Fruit fly (Drosophila melanogaster): Measurements from ENCODE around the gene CG32756.

CG32756 gene

dm6 chrX:5916494-5917309 lies 28.8 kb upstream of the CG32756 start, which contains the start of the genes Shmt and CG3726 (continued):
- TF ChIP-seq Bdp1 (GFP tag; optimal IDR thresholded peaks at IDR 0.05) (no peak), CG4424 (GFP tag; optimal IDR thresholded peaks at IDR 0.05) (no peak), CG1603 (tag; optimal IDR thresholded peaks at IDR 0.05) (peak; percentile 0), Bteb2 (GFP tag; optimal IDR thresholded peaks at IDR 0.05) (no peak), CG13123 (GFP tag; optimal IDR thresholded peaks at IDR 0.05) (no peak), gsb (GFP tag; IDR thresholded peaks at IDR 0.05) (no peak), chif (GFP tag; optimal IDR thresholded peaks at IDR 0.05) (no peak), gce (GFP tag; IDR thresholded peaks at IDR 0.05) (0 out of 3 replicates have a peak, but pooled peaks have one; percentile 9), bbx (GFP tag; IDR thresholded peaks at IDR 0.05; ENCODE audit: partially characterized antibody) (peak; percentile 19; the same call in 1 of the 2 replicates), ATbp (GFP tag; optimal IDR thresholded peaks at IDR 0.05) (no peak), Sox100B (GFP tag; optimal IDR thresholded peaks at IDR 0.05) (no peak), CG31388 (GFP tag; optimal IDR thresholded peaks at IDR 0.05) (no peak), MESR4 (GFP tag; optimal IDR thresholded peaks at IDR 0.05) (no peak), CG33557 (GFP tag; optimal IDR thresholded peaks at IDR 0.05) (no peak), ems (GFP tag; optimal IDR thresholded peaks at IDR 0.05) (no peak), chinmo (GFP tag; IDR thresholded peaks at IDR 0.05; ENCODE audit: partially characterized antibody) (no peak), tgo (GFP tag; IDR thresholded peaks at IDR 0.05) (no peak), CG14710 (tag; optimal IDR thresholded peaks at IDR 0.05) (no peak), CG15269 (tag; optimal IDR thresholded peaks at IDR 0.05) (peak; percentile 8), Antp (GFP tag; optimal IDR thresholded peaks at IDR 0.05) (no peak), CG6654 (GFP tag; optimal IDR thresholded peaks at IDR 0.05) (no peak), dmrt11E (tag; optimal IDR thresholded peaks at IDR 0.05) (no peak), pb (GFP tag; optimal IDR thresholded peaks at IDR 0.05) (no peak), crc (GFP tag; optimal IDR thresholded peaks at IDR 0.05) (no peak), CG8388 (GFP tag; optimal IDR thresholded peaks at IDR 0.05) (no peak), kah (GFP tag; optimal IDR thresholded peaks at IDR 0.05) (no peak), ro (GFP tag; IDR thresholded peaks at IDR 0.05) (no peak), ssp (GFP tag; IDR thresholded peaks at IDR 0.05) (no peak), chm (GFP tag; IDR thresholded peaks at IDR 0.05) (peak; percentile 42; the same call in 1 of the 2 replicates), CG17802 (tag; optimal IDR thresholded peaks at IDR 0.05) (no peak), CG14441 (GFP tag; IDR thresholded peaks at IDR 0.05) (no peak), CG7271 (tag; optimal IDR thresholded peaks at IDR 0.05) (no peak), unc-4 (GFP tag; IDR thresholded peaks at IDR 0.05; ENCODE audit: partially characterized antibody) (no peak), ato (GFP tag; IDR thresholded peaks at IDR 0.05; ENCODE audit: partially characterized antibody) (no peak), CG8290 (GFP tag; optimal IDR thresholded peaks at IDR 0.05) (no peak), CG8290 (tag; optimal IDR thresholded peaks at IDR 0.05) (peak in 1 of 2 experiments; percentile 40), sob (GFP tag; IDR thresholded peaks at IDR 0.05) (no peak), Fer2 (tag; optimal IDR thresholded peaks at IDR 0.05) (no peak), wdn (GFP tag; IDR thresholded peaks at IDR 0.05) (no peak), CG10543 (GFP tag; optimal IDR thresholded peaks at IDR 0.05) (no peak), Nf-YB (GFP tag; optimal IDR thresholded peaks at IDR 0.05) (no peak), exex (tag; optimal IDR thresholded peaks at IDR 0.05) (no peak), CG2120 (GFP tag; optimal IDR thresholded peaks at IDR 0.05) (no peak), HmgD (GFP tag; optimal IDR thresholded peaks at IDR 0.05) (no peak), CG15696 (tag; optimal IDR thresholded peaks at IDR 0.05) (no peak), ERR (GFP tag; optimal IDR thresholded peaks at IDR 0.05) (no peak), otp (GFP tag; IDR thresholded peaks at IDR 0.05) (no peak), CG10209 (GFP tag; optimal IDR thresholded peaks at IDR 0.05) (no peak), CHES-1-like (GFP tag; optimal IDR thresholded peaks at IDR 0.05) (no peak), Hmx (GFP tag; optimal IDR thresholded peaks at IDR 0.05) (no peak)
